Fruit fly (Drosophila melanogaster) whole organism, adult: Measurements from ENCODE around the gene mew.
A peak's percentile ranks its signal among the peaks of the same experiment; 100 is the strongest.

Experiments used
- CG11617 ChIP-seq: fragments of 200-800 bp; sonication (Bioruptor generic); optimal IDR thresholded peaks from 2 replicates; lab custom pipeline; 2017; ENCODE audit warnings: mild to moderate bottlenecking, missing biosample characterization, missing genetic modification reagents, missing genetic modification characterization
- CG1620 ChIP-seq: fragments of 200-800 bp; sonication (Bioruptor generic); optimal IDR thresholded peaks from 2 replicates; lab custom pipeline; 2016; ENCODE audit warnings: missing biosample characterization, missing genetic modification characterization
- CG5204 ChIP-seq: fragments of 200-800 bp; sonication (Bioruptor generic); optimal IDR thresholded peaks from 2 replicates; lab custom pipeline; 2016; ENCODE audit warnings: missing biosample characterization, missing genetic modification characterization
- Crg-1 ChIP-seq: fragments of 200-800 bp; sonication (Bioruptor generic); optimal IDR thresholded peaks from 2 replicates; lab custom pipeline; 2016; ENCODE audit warnings: missing biosample characterization, missing genetic modification characterization
- Mnt ChIP-seq: fragments of 200-800 bp; sonication (Bioruptor generic); optimal IDR thresholded peaks from 2 replicates; lab custom pipeline; 2016; ENCODE audit warnings: missing biosample characterization, mild to moderate bottlenecking, missing genetic modification characterization
- bab1 ChIP-seq: fragments of 200-800 bp; sonication (Bioruptor generic); optimal IDR thresholded peaks from 3 replicates; lab custom pipeline; 2019; ENCODE audit warnings: missing biosample characterization, mild to moderate bottlenecking, missing genetic modification characterization, moderate library complexity
- kay ChIP-seq: fragments of 200-800 bp; sonication (Bioruptor generic); peaks from one replicate; lab custom pipeline; 2016; ENCODE audit warnings: missing biosample characterization, missing genetic modification characterization, borderline replicate concordance
- ovo ChIP-seq: fragments of 200-800 bp; sonication (Bioruptor generic); optimal IDR thresholded peaks from 2 replicates; lab custom pipeline; 2016; ENCODE audit warnings: missing biosample characterization, missing genetic modification characterization
- pad ChIP-seq: fragments of 200-800 bp; sonication (Bioruptor generic); optimal IDR thresholded peaks from 3 replicates; lab custom pipeline; 2017; ENCODE audit warnings: missing biosample characterization, missing genetic modification characterization, mild to moderate bottlenecking, moderate library complexity, missing genetic modification reagents
- tj ChIP-seq: fragments of 200-800 bp; sonication (Bioruptor generic); optimal IDR thresholded peaks from 3 replicates; lab custom pipeline; 2017; ENCODE audit warnings: missing biosample characterization, mild to moderate bottlenecking, missing genetic modification characterization, moderate library complexity

DNA sequence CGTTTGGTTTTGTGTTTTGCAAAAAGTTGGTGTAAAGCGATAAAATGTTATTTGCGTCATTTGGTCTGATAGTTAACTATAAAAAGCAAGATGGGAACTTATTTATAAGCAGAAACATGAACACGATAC, 45.1 kb upstream of the mew start, which contains the start of gene IP3K2:
- no peak for TF ChIP-seq Crg-1 (GFP tag; lab: Kevin White, UChicago)
- TF ChIP-seq tj (GFP tag; lab: Kevin White, UChicago) = no peak
- no peak for TF ChIP-seq bab1 (GFP tag; lab: Kevin White, UChicago)
- no peak for TF ChIP-seq CG11617 (GFP tag; lab: Kevin White, UChicago)
- no peak for TF ChIP-seq CG5204 (GFP tag; lab: Kevin White, UChicago)
- no peak for TF ChIP-seq CG1620
- no peak for TF ChIP-seq ovo
- peak; percentile 51 for TF ChIP-seq kay
- TF ChIP-seq Mnt (GFP tag; lab: Kevin White, UChicago) = no peak
- TF ChIP-seq pad (GFP tag; lab: Kevin White, UChicago) = no peak
